Worm (Caenorhabditis elegans) whole organism, L3 larva: ENCODE results near the gene W02A2.12.
A peak's percentile ranks its signal among the peaks of the same experiment; 100 is the strongest.

Experiments
- ZK546.5 ChIP-seq: sonication (generic microtip); optimal IDR thresholded peaks from 2 replicates; lab custom pipeline; 2017; ENCODE audit warnings: missing biosample characterization, missing genetic modification characterization
- ama-1 ChIP-seq: fragments of 150-350 bp; optimal IDR thresholded peaks from 2 replicates; lab custom pipeline; 2018
- ceh-16 ChIP-seq: sonication (generic microtip); optimal IDR thresholded peaks from 2 replicates; lab custom pipeline; 2017; ENCODE audit warnings: missing biosample characterization, missing genetic modification characterization
- ceh-28 ChIP-seq: fragments of 150-350 bp; optimal IDR thresholded peaks from 2 replicates; lab custom pipeline; 2014; ENCODE audit warnings: missing biosample characterization, missing genetic modification reagents, missing genetic modification characterization
- ceh-82 ChIP-seq: fragments of 150-350 bp; optimal IDR thresholded peaks from 2 replicates; lab custom pipeline; 2014; ENCODE audit warnings: missing biosample characterization, missing genetic modification characterization
- ceh-9 ChIP-seq: sonication (generic microtip); optimal IDR thresholded peaks from 2 replicates; lab custom pipeline; 2018; ENCODE audit warnings: missing biosample characterization, missing genetic modification characterization
- egl-27 ChIP-seq: sonication (generic microtip); optimal IDR thresholded peaks from 4 replicates; lab custom pipeline; 2017; ENCODE audit warnings: missing biosample characterization, missing genetic modification reagents, missing genetic modification characterization
- egl-5 ChIP-seq: fragments of 150-350 bp; optimal IDR thresholded peaks from 2 replicates; lab custom pipeline; 2017; ENCODE audit warnings: missing biosample characterization, missing genetic modification reagents, missing genetic modification characterization, inconsistent platforms
- elt-2 ChIP-seq: sonication (generic microtip); optimal IDR thresholded peaks from 2 replicates; lab custom pipeline; 2016; ENCODE audit warnings: missing genetic modification reagents, mild to moderate bottlenecking, missing genetic modification characterization, missing compliant biosample characterization
- elt-3 ChIP-seq, 3 experiments: fragments of 150-350 bp in 1 of 3; sonication (generic microtip) in 2 of 3; optimal IDR thresholded peaks; 2 replicates in 2 of 3; 4 replicates in 1 of 3; lab custom pipeline; 2014 to 2017; ENCODE audit warnings: missing biosample characterization in 3 of 3, missing genetic modification characterization in 3 of 3
- fkh-10 ChIP-seq: sonication (generic microtip); optimal IDR thresholded peaks from 2 replicates; lab custom pipeline; 2017; ENCODE audit warnings: missing biosample characterization, missing genetic modification reagents, missing genetic modification characterization
- fkh-2 ChIP-seq: fragments of 150-350 bp; optimal IDR thresholded peaks from 2 replicates; lab custom pipeline; 2014; ENCODE audit warnings: missing biosample characterization, missing genetic modification reagents, missing genetic modification characterization
- fos-1 ChIP-seq: fragments of 150-350 bp; optimal IDR thresholded peaks from 2 replicates; lab custom pipeline; 2014; ENCODE audit warnings: missing biosample characterization, missing genetic modification characterization
- hmg-11 ChIP-seq: sonication (generic microtip); optimal IDR thresholded peaks from 2 replicates; lab custom pipeline; 2016; ENCODE audit warnings: missing genetic modification characterization, missing compliant biosample characterization
- lin-15B ChIP-seq: fragments of 150-350 bp; optimal IDR thresholded peaks from 2 replicates; lab custom pipeline; 2014; ENCODE audit warnings: missing biosample characterization, missing genetic modification characterization
- lin-39 ChIP-seq: fragments of 150-350 bp; optimal IDR thresholded peaks from 2 replicates; lab custom pipeline; 2018; ENCODE audit warnings: missing biosample characterization, missing genetic modification reagents, missing genetic modification characterization
- nfya-1 ChIP-seq: sonication (generic microtip); optimal IDR thresholded peaks from 2 replicates; lab custom pipeline; 2017; ENCODE audit warnings: missing genetic modification characterization, mild to moderate bottlenecking, missing compliant biosample characterization, antibody characterized with exemption, moderate library complexity; ENCODE audit not compliant: insufficient read depth
- nhr-11 ChIP-seq: fragments of 150-350 bp; optimal IDR thresholded peaks from 2 replicates; lab custom pipeline; 2014; ENCODE audit warnings: missing biosample characterization, missing genetic modification characterization
- nhr-12 ChIP-seq: fragments of 150-350 bp; optimal IDR thresholded peaks from 2 replicates; lab custom pipeline; 2014; ENCODE audit warnings: missing biosample characterization, missing genetic modification characterization
- nhr-23 ChIP-seq: fragments of 150-350 bp; optimal IDR thresholded peaks from 2 replicates; lab custom pipeline; 2014; ENCODE audit warnings: missing biosample characterization, missing genetic modification reagents, missing genetic modification characterization
- nhr-25 ChIP-seq: sonication (generic microtip); optimal IDR thresholded peaks from 2 replicates; lab custom pipeline; 2017; ENCODE audit warnings: missing biosample characterization, missing genetic modification characterization
- nhr-28 ChIP-seq: fragments of 150-350 bp; optimal IDR thresholded peaks from 2 replicates; lab custom pipeline; 2014; ENCODE audit warnings: missing biosample characterization, missing genetic modification characterization
- nhr-43 ChIP-seq: sonication (generic microtip); optimal IDR thresholded peaks from 2 replicates; lab custom pipeline; 2016; ENCODE audit warnings: mild to moderate bottlenecking, missing genetic modification characterization, missing compliant biosample characterization; ENCODE audit not compliant: poor library complexity, severe bottlenecking
- nhr-76 ChIP-seq: fragments of 150-350 bp; sonication (generic microtip); optimal IDR thresholded peaks from 5 replicates; lab custom pipeline; 2014; ENCODE audit warnings: missing biosample characterization, missing genetic modification characterization
- nhr-77 ChIP-seq: fragments of 150-350 bp; optimal IDR thresholded peaks from 2 replicates; lab custom pipeline; 2014; ENCODE audit warnings: missing biosample characterization, missing genetic modification characterization
- pha-4 ChIP-seq: fragments of 150-350 bp; optimal IDR thresholded peaks from 2 replicates; lab custom pipeline; 2014; ENCODE audit warnings: missing biosample characterization, missing genetic modification reagents, missing genetic modification characterization
- pqm-1 ChIP-seq: fragments of 150-350 bp; optimal IDR thresholded peaks from 2 replicates; lab custom pipeline; 2017; ENCODE audit warnings: missing biosample characterization, missing genetic modification characterization, inconsistent platforms
- sea-2 ChIP-seq: fragments of 150-350 bp; sonication (generic microtip); optimal IDR thresholded peaks from 4 replicates; lab custom pipeline; 2014; ENCODE audit warnings: missing biosample characterization, missing genetic modification reagents, missing genetic modification characterization
- snpc-4 ChIP-seq: fragments of 150-350 bp; optimal IDR thresholded peaks from 2 replicates; lab custom pipeline; 2014; ENCODE audit warnings: missing biosample characterization, missing genetic modification characterization
- tbx-2 ChIP-seq: sonication (generic microtip); optimal IDR thresholded peaks from 2 replicates; lab custom pipeline; 2016; ENCODE audit warnings: mild to moderate bottlenecking, missing genetic modification characterization, missing compliant biosample characterization
- unc-39 ChIP-seq: sonication (generic microtip); optimal IDR thresholded peaks from 4 replicates; lab custom pipeline; 2017; ENCODE audit warnings: missing biosample characterization, missing genetic modification characterization
- unc-62 ChIP-seq: fragments of 150-350 bp; sonication (generic microtip); optimal IDR thresholded peaks from 4 replicates; lab custom pipeline; 2014; ENCODE audit warnings: missing biosample characterization, missing genetic modification reagents, missing genetic modification characterization
- zag-1 ChIP-seq: fragments of 150-350 bp; optimal IDR thresholded peaks from 2 replicates; lab custom pipeline; 2014; ENCODE audit warnings: missing biosample characterization, missing genetic modification characterization
- ztf-11 ChIP-seq: fragments of 150-350 bp; optimal IDR thresholded peaks from 2 replicates; lab custom pipeline; 2014; ENCODE audit warnings: missing biosample characterization, missing genetic modification characterization
- ztf-4 ChIP-seq: fragments of 150-350 bp; optimal IDR thresholded peaks from 2 replicates; lab custom pipeline; 2014; ENCODE audit warnings: missing biosample characterization, missing genetic modification characterization

The W02A2.12 gene

ce11 chrIV:13383763-13384436 lies 35.3 kb upstream of the W02A2.12 start, which contains the start of gene rab-19:
TSS of gene rab-19 (minus strand) at chrIV:13384386.
- no peak for TF ChIP-seq ceh-9 (tag; lab: Kevin White, UChicago)
- TF ChIP-seq lin-15B (tag; lab: Kevin White, UChicago), result peak; percentile 13
- no peak for TF ChIP-seq nhr-11 (tag; lab: Kevin White, UChicago)
- TF ChIP-seq fkh-10 (GFP tag; lab: Kevin White, UChicago), result no peak
- TF ChIP-seq hmg-11, result peak; percentile 65
- peak; percentile 35 for TF ChIP-seq lin-39 (tag; lab: Kevin White, UChicago)
- peak; percentile 26 for TF ChIP-seq nfya-1 (tag; lab: Kevin White, UChicago)
- TF ChIP-seq, all 47 proteins: peak for 4

DNA sequence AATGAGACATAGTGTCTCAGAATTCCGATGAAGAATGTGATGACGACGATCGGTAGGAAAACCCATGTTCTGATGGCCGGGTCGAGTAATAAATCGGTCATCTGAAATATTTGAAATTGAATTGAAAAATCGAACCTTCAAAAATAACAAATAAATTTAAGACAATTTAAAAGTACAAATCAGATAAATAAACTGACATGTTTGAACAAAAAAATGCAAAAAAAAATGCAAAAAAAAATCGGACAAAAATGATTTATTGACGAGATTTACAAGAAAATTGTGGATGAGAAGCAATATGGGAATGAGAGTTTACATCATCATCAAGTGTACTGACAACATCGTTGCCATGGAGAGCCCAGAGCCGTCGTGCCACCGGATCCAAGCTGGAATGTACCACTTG lies 33.2 kb upstream of the W02A2.12 start, which contains the start of gene emc-3:
emc-3 (minus strand) TSS at position 101 of the 400 bp plus-strand sequence.
- TF ChIP-seq fkh-2 (no peak), nfya-1 (tag; lab: Kevin White, UChicago) (no peak), unc-39 (tag; lab: Kevin White, UChicago) (no peak), nhr-77 (no peak), ceh-28 (tag; lab: Kevin White, UChicago) (no peak), nhr-76 (tag; lab: Kevin White, UChicago) (no peak), hmg-11 (no peak)

DNA sequence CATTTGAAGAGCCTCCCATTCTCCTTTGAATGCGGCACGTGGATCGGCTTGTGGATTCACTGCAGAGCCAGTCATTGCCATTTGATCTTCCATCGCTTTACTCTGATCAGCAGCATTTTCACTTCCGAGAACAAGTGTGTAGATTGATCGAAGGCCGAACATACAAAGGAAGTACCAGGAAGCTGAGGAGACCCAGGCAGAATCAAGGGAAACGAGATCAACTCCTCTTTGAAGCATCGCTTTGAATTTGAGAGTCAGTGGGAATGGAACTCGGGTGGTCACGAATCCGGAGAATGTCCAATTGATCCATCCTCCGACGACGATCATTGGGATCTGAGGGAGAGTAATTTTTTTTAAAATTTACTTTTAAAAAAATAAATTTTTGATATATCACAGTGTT lies 31.9 kb upstream of the W02A2.12 start:
- no peak for TF ChIP-seq ceh-16 (tag; lab: Kevin White, UChicago)
- TF ChIP-seq ztf-4 (tag; lab: Kevin White, UChicago), result no peak
- TF ChIP-seq hmg-11, result no peak
- no peak for TF ChIP-seq pha-4 (tag; lab: Kevin White, UChicago)
- no peak for TF ChIP-seq nhr-23
- TF ChIP-seq nhr-12, result no peak
- no peak for TF ChIP-seq lin-39 (tag; lab: Kevin White, UChicago)
- no peak for TF ChIP-seq ceh-9 (tag; lab: Kevin White, UChicago)
- TF ChIP-seq elt-3 (tag; optimal IDR thresholded peaks at IDR 0.05; lab: Kevin White, UChicago), result no peak
- TF ChIP-seq, all 47 proteins: peak for 0

ce11 chrIV:13377716-13378115 lies 29.1 kb upstream of the W02A2.12 start, which contains the start of gene mau-8:
TSS of gene mau-8 (plus strand) at chrIV:13378016.
- no peak for TF ChIP-seq ama-1 (lab: Kevin White, UChicago)
- TF ChIP-seq fos-1, result no peak
- no peak for TF ChIP-seq nhr-12
- TF ChIP-seq ZK546.5, result no peak
- TF ChIP-seq lin-39 (tag; lab: Kevin White, UChicago), result no peak
- no peak for TF ChIP-seq elt-2
- no peak for TF ChIP-seq nhr-28 (tag; lab: Kevin White, UChicago)
- no peak for TF ChIP-seq egl-27 (tag; lab: Kevin White, UChicago)
- no peak for TF ChIP-seq ceh-82 (tag; lab: Kevin White, UChicago)
- no peak for TF ChIP-seq lin-15B (tag; lab: Kevin White, UChicago)
- no peak for TF ChIP-seq unc-62
- TF ChIP-seq nhr-77, result no peak
- TF ChIP-seq nfya-1 (tag; lab: Kevin White, UChicago), result no peak
- TF ChIP-seq nhr-25 (tag; lab: Kevin White, UChicago), result no peak
- TF ChIP-seq sea-2 (GFP tag; lab: Kevin White, UChicago), result no peak
- no peak for TF ChIP-seq zag-1 (tag; lab: Kevin White, UChicago)

DNA sequence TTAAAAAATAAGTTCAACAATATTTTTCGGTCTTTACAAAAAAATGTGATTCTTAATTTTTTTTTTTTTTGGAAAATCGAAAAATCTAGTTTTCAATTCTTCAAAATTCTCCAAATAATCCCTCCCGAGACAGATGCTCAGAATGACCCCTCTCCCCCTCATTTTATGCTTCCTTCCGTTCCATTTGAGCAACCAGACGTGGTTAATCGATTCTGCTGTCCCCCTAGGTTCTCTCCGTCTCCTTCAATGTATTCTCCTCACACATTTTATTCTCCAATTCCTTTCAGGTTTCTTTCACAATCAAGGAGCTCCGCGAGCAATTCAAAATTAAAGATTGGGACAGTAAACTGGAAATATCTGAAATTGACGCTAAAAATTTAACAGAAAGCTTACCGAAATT lies 26.3 kb upstream of the W02A2.12 start:
- peak; percentile 36 for TF ChIP-seq hmg-11
- no peak for TF ChIP-seq nhr-43 (tag; lab: Kevin White, UChicago)
- peak; percentile 10 for TF ChIP-seq lin-39 (tag; lab: Kevin White, UChicago)
- no peak for TF ChIP-seq lin-15B (tag; lab: Kevin White, UChicago)

DNA sequence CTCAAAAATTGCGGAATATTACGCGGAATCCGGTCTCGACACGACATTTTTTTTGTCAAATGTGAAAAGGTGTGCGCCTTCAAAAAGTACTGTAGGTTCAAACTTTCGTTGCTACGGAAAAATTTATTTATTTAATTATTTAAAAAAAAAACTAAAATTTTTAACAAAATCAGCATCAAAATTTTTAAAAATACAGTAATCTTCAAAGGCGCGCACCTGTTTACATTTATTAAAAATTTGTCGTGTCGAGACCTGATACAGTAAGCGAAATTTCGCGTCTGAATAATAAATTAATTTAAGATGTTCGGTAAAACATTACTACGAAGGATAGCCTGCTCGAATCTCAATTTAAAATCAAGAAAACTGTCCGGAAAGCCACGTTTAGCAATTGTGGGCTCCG lies 23.1 kb upstream of the W02A2.12 start, which contains the start of gene Y62E10A.6:
Y62E10A.6 (plus strand) TSS at position 301 of the 400 bp plus-strand sequence.
- TF ChIP-seq pqm-1 (no peak), lin-15B (tag; lab: Kevin White, UChicago) (no peak), tbx-2 (no peak), nhr-76 (tag; lab: Kevin White, UChicago) (no peak), nhr-23 (no peak), egl-5 (tag; lab: Kevin White, UChicago) (no peak), nhr-43 (tag; lab: Kevin White, UChicago) (no peak), ZK546.5 (no peak), lin-39 (tag; lab: Kevin White, UChicago) (no peak), fkh-2 (no peak), sea-2 (GFP tag; lab: Kevin White, UChicago) (no peak), snpc-4 (no peak), elt-2 (no peak), ceh-28 (tag; lab: Kevin White, UChicago) (no peak), nhr-12 (no peak), ztf-11 (tag; lab: Kevin White, UChicago) (no peak)
